Fruit fly (Drosophila melanogaster) whole organism, prepupa: ENCODE data around the gene Rb97D.

Experiments
- Blimp-1 ChIP-seq: fragments of 200-800 bp; sonication (Bioruptor generic); optimal IDR thresholded peaks from 3 replicates; lab custom pipeline; 2017; ENCODE audit warnings: missing biosample characterization, missing genetic modification characterization, mild to moderate bottlenecking, moderate library complexity, missing genetic modification reagents
- CG10631 ChIP-seq: fragments of 200-800 bp; sonication (Bioruptor generic); optimal IDR thresholded peaks from 2 replicates; lab custom pipeline; 2016; ENCODE audit warnings: missing biosample characterization, missing genetic modification characterization
- CG11902 ChIP-seq: fragments of 200-800 bp; sonication (Bioruptor generic); optimal IDR thresholded peaks from 3 replicates; lab custom pipeline; 2016; ENCODE audit warnings: missing biosample characterization, missing genetic modification characterization
- CG16779 ChIP-seq: fragments of 200-800 bp; sonication (Bioruptor generic); optimal IDR thresholded peaks from 3 replicates; lab custom pipeline; 2017; ENCODE audit warnings: missing biosample characterization, mild to moderate bottlenecking, missing genetic modification characterization
- CG31627 ChIP-seq: fragments of 200-800 bp; sonication (Bioruptor generic); optimal IDR thresholded peaks from 3 replicates; lab custom pipeline; 2016; ENCODE audit warnings: missing biosample characterization, missing genetic modification characterization
- CG32006 ChIP-seq: fragments of 200-800 bp; sonication (Bioruptor generic); optimal IDR thresholded peaks from 3 replicates; lab custom pipeline; 2017; ENCODE audit warnings: missing biosample characterization, mild to moderate bottlenecking, missing genetic modification characterization
- CG3919 ChIP-seq: fragments of 200-800 bp; sonication (Bioruptor generic); optimal IDR thresholded peaks from 3 replicates; lab custom pipeline; 2016; ENCODE audit warnings: missing biosample characterization, missing genetic modification characterization
- CG6163 ChIP-seq: fragments of 200-800 bp; sonication (Bioruptor generic); IDR thresholded peaks from 3 replicates; pipeline ENCODE4 v1.3.6; 2022; ENCODE audit warnings: missing biosample characterization, missing genetic modification characterization
- CG6276 ChIP-seq: fragments of 200-800 bp; sonication (Bioruptor generic); optimal IDR thresholded peaks from 2 replicates; lab custom pipeline; 2017; ENCODE audit warnings: missing biosample characterization, mild to moderate bottlenecking, missing genetic modification characterization
- CG6808 ChIP-seq: fragments of 200-800 bp; sonication (Bioruptor generic); optimal IDR thresholded peaks from 3 replicates; lab custom pipeline; 2017; ENCODE audit warnings: missing biosample characterization, missing genetic modification characterization, mild to moderate bottlenecking, moderate library complexity, missing genetic modification reagents
- CG7368 ChIP-seq: fragments of 200-800 bp; sonication (Bioruptor generic); optimal IDR thresholded peaks from 3 replicates; lab custom pipeline; 2016; ENCODE audit warnings: missing biosample characterization, missing genetic modification characterization
- CG8319 ChIP-seq: fragments of 200-800 bp; sonication (Bioruptor generic); optimal IDR thresholded peaks from 3 replicates; lab custom pipeline; 2016; ENCODE audit warnings: missing biosample characterization, missing genetic modification characterization
- CG8632 ChIP-seq: fragments of 200-800 bp; sonication (Bioruptor generic); optimal IDR thresholded peaks from 3 replicates; lab custom pipeline; 2016; ENCODE audit warnings: missing biosample characterization, missing genetic modification characterization
- CG9139 ChIP-seq: fragments of 200-800 bp; sonication (Bioruptor generic); optimal IDR thresholded peaks from 3 replicates; lab custom pipeline; 2017; ENCODE audit warnings: missing biosample characterization, mild to moderate bottlenecking, missing genetic modification characterization
- Eip75B ChIP-seq: fragments of 200-800 bp; sonication (Bioruptor generic); optimal IDR thresholded peaks from 3 replicates; lab custom pipeline; 2016; ENCODE audit warnings: missing biosample characterization, missing genetic modification characterization
- Eip78C ChIP-seq: fragments of 200-800 bp; sonication (Bioruptor generic); peaks from one replicate; lab custom pipeline; 2016; ENCODE audit warnings: missing biosample characterization, missing genetic modification characterization
- Eip93F ChIP-seq: fragments of 200-800 bp; sonication (Bioruptor generic); optimal IDR thresholded peaks from 2 replicates; lab custom pipeline; 2016; ENCODE audit warnings: missing biosample characterization, mild to moderate bottlenecking, missing genetic modification characterization
- Ets21C ChIP-seq: fragments of 200-800 bp; sonication (Bioruptor generic); optimal IDR thresholded peaks from 3 replicates; lab custom pipeline; 2016; ENCODE audit warnings: missing biosample characterization, missing genetic modification characterization
- Ets96B ChIP-seq: fragments of 200-800 bp; optimal IDR thresholded peaks from 2 replicates; lab custom pipeline; 2019; ENCODE audit warnings: missing biosample characterization, mild to moderate bottlenecking, missing genetic modification characterization, moderate library complexity
- Gug ChIP-seq: fragments of 200-800 bp; sonication (Bioruptor generic); IDR thresholded peaks from 2 replicates; pipeline ENCODE4 v1.3.6; 2022; ENCODE audit warnings: missing biosample characterization, missing genetic modification characterization
- Hr38 ChIP-seq: sonication (Bioruptor generic); optimal IDR thresholded peaks from 2 replicates; lab custom pipeline; 2016; ENCODE audit warnings: missing biosample characterization, missing genetic modification characterization
- Hr39 ChIP-seq: fragments of 200-800 bp; sonication (Bioruptor generic); optimal IDR thresholded peaks from 2 replicates; lab custom pipeline; 2016; ENCODE audit warnings: missing biosample characterization, missing genetic modification characterization
- Hr4 ChIP-seq: fragments of 200-800 bp; sonication (Bioruptor generic); optimal IDR thresholded peaks from 3 replicates; lab custom pipeline; 2016; ENCODE audit warnings: missing biosample characterization, missing genetic modification characterization
- Lpt ChIP-seq: fragments of 200-800 bp; sonication (Bioruptor generic); optimal IDR thresholded peaks from 3 replicates; lab custom pipeline; 2016; ENCODE audit warnings: missing biosample characterization, missing genetic modification characterization
- Met ChIP-seq: fragments of 200-800 bp; sonication (Bioruptor generic); optimal IDR thresholded peaks from 3 replicates; lab custom pipeline; 2016; ENCODE audit warnings: missing biosample characterization, missing genetic modification characterization
- Smox ChIP-seq: fragments of 200-800 bp; sonication (Bioruptor generic); optimal IDR thresholded peaks from 3 replicates; lab custom pipeline; 2016; ENCODE audit warnings: missing biosample characterization, missing genetic modification characterization
- Sox102F ChIP-seq: fragments of 200-800 bp; sonication (Bioruptor generic); optimal IDR thresholded peaks from 2 replicates; lab custom pipeline; 2016; ENCODE audit warnings: missing biosample characterization, mild to moderate bottlenecking, missing genetic modification characterization
- Sox15 ChIP-seq: fragments of 200-800 bp; sonication (Bioruptor generic); optimal IDR thresholded peaks from 3 replicates; lab custom pipeline; 2016; ENCODE audit warnings: missing biosample characterization, missing genetic modification characterization
- achi ChIP-seq: fragments of 200-800 bp; sonication (Bioruptor generic); optimal IDR thresholded peaks from 3 replicates; lab custom pipeline; 2016; ENCODE audit warnings: missing biosample characterization, missing genetic modification characterization
- acj6 ChIP-seq: fragments of 200-800 bp; sonication (Bioruptor generic); optimal IDR thresholded peaks from 3 replicates; lab custom pipeline; 2016; ENCODE audit warnings: missing biosample characterization, missing genetic modification characterization
- cyc ChIP-seq: fragments of 200-800 bp; sonication (Bioruptor generic); optimal IDR thresholded peaks from 3 replicates; lab custom pipeline; 2016; ENCODE audit warnings: missing biosample characterization, missing genetic modification characterization
- dsx ChIP-seq: fragments of 200-800 bp; optimal IDR thresholded peaks from 3 replicates; lab custom pipeline; 2019; ENCODE audit warnings: missing biosample characterization, mild to moderate bottlenecking, missing genetic modification characterization, moderate library complexity; ENCODE audit not compliant: poor library complexity, severe bottlenecking
- eg ChIP-seq: fragments of 200-800 bp; sonication (Bioruptor generic); IDR thresholded peaks from 3 replicates; pipeline ENCODE4 v1.3.6; 2022; ENCODE audit warnings: missing biosample characterization, missing genetic modification characterization
- esn ChIP-seq: fragments of 200-800 bp; sonication (Bioruptor generic); optimal IDR thresholded peaks from 2 replicates; lab custom pipeline; 2016; ENCODE audit warnings: missing biosample characterization, mild to moderate bottlenecking, missing genetic modification characterization, moderate library complexity
- fd85E ChIP-seq: fragments of 200-800 bp; sonication (Bioruptor generic); optimal IDR thresholded peaks from 3 replicates; lab custom pipeline; 2016; ENCODE audit warnings: missing biosample characterization, missing genetic modification characterization
- fkh ChIP-seq: fragments of 200-800 bp; sonication (Bioruptor generic); optimal IDR thresholded peaks from 3 replicates; lab custom pipeline; 2017; ENCODE audit warnings: missing biosample characterization, mild to moderate bottlenecking, missing genetic modification characterization, moderate library complexity
- lz ChIP-seq: fragments of 200-800 bp; sonication (Bioruptor generic); optimal IDR thresholded peaks from 3 replicates; lab custom pipeline; 2016; ENCODE audit warnings: missing biosample characterization, missing genetic modification characterization
- net ChIP-seq: fragments of 200-800 bp; sonication (Bioruptor generic); optimal IDR thresholded peaks from 3 replicates; lab custom pipeline; 2016; ENCODE audit warnings: missing biosample characterization, missing genetic modification characterization
- pdm3 ChIP-seq: fragments of 200-800 bp; sonication (Bioruptor generic); optimal IDR thresholded peaks from 3 replicates; lab custom pipeline; 2016; ENCODE audit warnings: missing biosample characterization, missing genetic modification characterization
- ss ChIP-seq, 2 experiments: fragments of 200-800 bp; sonication (Bioruptor generic); optimal IDR thresholded peaks; 2 replicates in 1 of 2; 3 replicates in 1 of 2; lab custom pipeline; 2017 to 2018; ENCODE audit warnings: mild to moderate bottlenecking in 2 of 2, missing biosample characterization in 2 of 2, missing genetic modification characterization in 2 of 2, moderate library complexity in 1 of 2
- svp ChIP-seq: fragments of 200-800 bp; sonication (Bioruptor generic); peaks from one replicate; lab custom pipeline; 2016; ENCODE audit warnings: missing biosample characterization, missing genetic modification characterization
- topi ChIP-seq: fragments of 200-800 bp; sonication (Bioruptor generic); optimal IDR thresholded peaks from 3 replicates; lab custom pipeline; 2016; ENCODE audit warnings: missing biosample characterization, missing genetic modification characterization
- vri ChIP-seq: fragments of 200-800 bp; sonication (Bioruptor generic); optimal IDR thresholded peaks from 3 replicates; lab custom pipeline; 2016; ENCODE audit warnings: missing biosample characterization, mild to moderate bottlenecking, missing genetic modification characterization

The Rb97D gene

DNA sequence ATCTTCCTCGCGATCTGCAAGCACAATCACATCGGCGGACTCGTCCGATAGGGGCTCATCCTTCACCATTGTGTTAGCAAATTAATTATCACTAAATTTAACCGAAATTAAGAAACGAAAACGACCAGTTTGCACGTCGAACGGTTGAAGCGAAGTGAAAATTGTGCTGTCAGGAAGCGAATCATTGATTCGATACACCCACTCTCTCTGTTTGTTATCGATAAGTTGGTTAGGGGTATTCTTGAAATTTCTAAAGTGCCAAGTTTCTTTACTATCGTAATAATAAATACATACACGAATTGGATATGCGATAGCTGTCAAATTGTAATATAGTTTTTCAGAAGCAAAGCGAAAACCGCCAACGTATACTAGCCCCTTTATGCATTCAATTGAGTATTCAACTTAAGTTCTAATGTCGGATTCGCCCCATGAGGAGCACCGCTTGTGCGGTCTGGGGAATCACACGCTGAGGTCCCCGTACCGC, at the start of gene Rb97D (continued):
- TF ChIP-seq Hr4 (GFP tag; lab: Kevin White, UChicago): peak; percentile 78
- peak; percentile 52 for TF ChIP-seq CG6808 (GFP tag; lab: Kevin White, UChicago)
- TF ChIP-seq Eip93F (GFP tag; lab: Kevin White, UChicago): no peak
- peak; percentile 51 for TF ChIP-seq vri (GFP tag; lab: Kevin White, UChicago)
- TF ChIP-seq CG31627 (GFP tag; lab: Kevin White, UChicago): peak; percentile 78
- TF ChIP-seq CG16779 (tag; lab: Kevin White, UChicago): no peak
- TF ChIP-seq dsx: peak; percentile 61
- no peak for TF ChIP-seq svp (GFP tag; lab: Kevin White, UChicago)

- no peak for TF ChIP-seq Sox102F
- TF ChIP-seq CG6276: no peak
- peak; percentile 88 for TF ChIP-seq fkh (GFP tag; lab: Kevin White, UChicago)
- TF ChIP-seq ss (GFP tag; optimal IDR thresholded peaks at IDR 0.05; lab: Kevin White, UChicago): no peak
- no peak for TF ChIP-seq Gug (GFP tag; lab: Robert Waterston, UW)
- TF ChIP-seq Hr39 (GFP tag; lab: Kevin White, UChicago): peak; percentile 30
- no peak for TF ChIP-seq CG8632 (GFP tag; lab: Kevin White, UChicago)
- peak; percentile 22 for TF ChIP-seq CG10631 (GFP tag; lab: Kevin White, UChicago)
- peak; percentile 12 for TF ChIP-seq Eip75B (GFP tag; lab: Kevin White, UChicago)
- peak; percentile 45 for TF ChIP-seq Smox (GFP tag; lab: Kevin White, UChicago)
- peak; percentile 14 for TF ChIP-seq CG7368 (GFP tag; lab: Kevin White, UChicago)
- peak; percentile 68 for TF ChIP-seq svp (GFP tag; lab: Kevin White, UChicago)
- no peak for TF ChIP-seq Ets96B (tag; lab: Kevin White, UChicago)
- peak; percentile 7 for TF ChIP-seq pdm3 (GFP tag; lab: Kevin White, UChicago)
- peak; percentile 63 for TF ChIP-seq esn
- peak; percentile 8 for TF ChIP-seq CG3919 (GFP tag; lab: Kevin White, UChicago)
- peak; percentile 12 for TF ChIP-seq net
- TF ChIP-seq Sox15 (GFP tag; lab: Kevin White, UChicago): no peak
- TF ChIP-seq topi (GFP tag; lab: Kevin White, UChicago): peak; percentile 64
- TF ChIP-seq lz: peak; percentile 46
- peak; percentile 38 for TF ChIP-seq cyc (GFP tag; lab: Kevin White, UChicago)
- peak; percentile 82 for TF ChIP-seq Eip78C
- TF ChIP-seq achi: peak; percentile 11
- peak; percentile 7 for TF ChIP-seq CG11902
- TF ChIP-seq Met (GFP tag; lab: Kevin White, UChicago): peak; percentile 46
- TF ChIP-seq CG8319 (GFP tag; lab: Kevin White, UChicago): peak; percentile 18
- peak; percentile 54 for TF ChIP-seq Blimp-1 (GFP tag; lab: Kevin White, UChicago)
- peak; percentile 51; the same call in 2 of the 3 replicates for TF ChIP-seq eg (GFP tag; lab: Robert Waterston, UW)
- peak; percentile 10 for TF ChIP-seq CG31627 (GFP tag; lab: Kevin White, UChicago)
These were observed 48.3 kb upstream of the Rb97D start for dm6 chr3R:26923830-26924333.

DNA sequence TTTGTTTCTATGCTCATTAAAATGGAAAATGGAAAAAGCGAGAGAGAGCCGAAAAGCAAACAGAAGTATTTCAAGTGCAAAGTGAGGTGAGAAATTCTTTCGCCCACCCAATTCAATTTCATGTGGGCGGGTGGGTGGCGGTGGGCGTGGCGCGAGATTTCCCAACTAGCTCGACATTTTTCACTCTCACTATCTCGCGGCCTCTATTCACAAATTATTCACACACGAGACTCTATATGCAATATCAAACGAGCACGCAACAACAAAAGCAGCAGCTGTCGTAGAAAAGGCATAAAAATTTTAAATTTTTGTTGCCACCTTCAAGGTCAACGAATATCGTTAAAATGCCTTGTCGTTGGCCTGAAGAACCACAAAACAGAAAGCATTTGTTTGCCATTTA, 43.3 kb upstream of the Rb97D start:
- no peak for TF ChIP-seq Lpt
- no peak for TF ChIP-seq Hr38 (GFP tag; lab: Kevin White, UChicago)
- TF ChIP-seq CG9139 (GFP tag; lab: Kevin White, UChicago): no peak
- no peak for TF ChIP-seq CG32006 (GFP tag; lab: Kevin White, UChicago)
- TF ChIP-seq acj6: no peak
- TF ChIP-seq Ets21C (GFP tag; lab: Kevin White, UChicago): no peak
- no peak for TF ChIP-seq svp (GFP tag; lab: Kevin White, UChicago)
- TF ChIP-seq fd85E (GFP tag; lab: Kevin White, UChicago): no peak
- no peak for TF ChIP-seq esn
- no peak for TF ChIP-seq Eip75B (GFP tag; lab: Kevin White, UChicago)
- no peak for TF ChIP-seq lz
- no peak for TF ChIP-seq CG6163 (GFP tag; lab: Robert Waterston, UW)
